Fruit fly (Drosophila melanogaster) whole organism, embryonic: ENCODE results near the gene CG43895.

Source experiments
- Aef1 ChIP-seq: fragments of 200-800 bp; sonication (Bioruptor generic); IDR thresholded peaks from 3 replicates; pipeline ENCODE4 v1.3.6; 2022; ENCODE audit warnings: missing biosample characterization, missing genetic modification characterization
- Asciz ChIP-seq: fragments of 200-800 bp; sonication (Bioruptor generic); optimal IDR thresholded peaks from 2 replicates; lab custom pipeline; 2017; ENCODE audit warnings: missing biosample characterization, mild to moderate bottlenecking, missing genetic modification characterization, missing genetic modification reagents
- CG11456 ChIP-seq: fragments of 200-800 bp; sonication (Bioruptor generic); IDR thresholded peaks from 3 replicates; pipeline ENCODE4 v1.3.6; 2022; ENCODE audit warnings: missing biosample characterization, missing genetic modification characterization
- CG12071 ChIP-seq: fragments of 200-800 bp; sonication (Bioruptor generic); optimal IDR thresholded peaks from 3 replicates; lab custom pipeline; 2018; ENCODE audit warnings: missing biosample characterization, mild to moderate bottlenecking, missing genetic modification characterization
- CG14441 ChIP-seq: fragments of 200-800 bp; sonication (Bioruptor generic); IDR thresholded peaks from 2 replicates; pipeline ENCODE4 v1.3.6; 2022; ENCODE audit warnings: missing biosample characterization, missing genetic modification characterization
- CG1602 ChIP-seq: fragments of 200-800 bp; sonication (Bioruptor generic); optimal IDR thresholded peaks from 3 replicates; lab custom pipeline; 2016; ENCODE audit warnings: missing biosample characterization, missing genetic modification characterization
- CG1647 ChIP-seq: fragments of 200-800 bp; sonication (Bioruptor generic); optimal IDR thresholded peaks from 3 replicates; lab custom pipeline; 2016; ENCODE audit warnings: missing biosample characterization, missing genetic modification characterization
- CG1832 ChIP-seq: fragments of 200-800 bp; sonication (Bioruptor generic); optimal IDR thresholded peaks from 2 replicates; lab custom pipeline; 2017; ENCODE audit warnings: missing biosample characterization, mild to moderate bottlenecking, missing genetic modification characterization, inconsistent platforms
- CG2199 ChIP-seq: fragments of 200-800 bp; sonication (Bioruptor generic); IDR thresholded peaks from 3 replicates; pipeline ENCODE4 v1.3.6; 2022; ENCODE audit warnings: missing biosample characterization, missing genetic modification characterization
- CG3065 ChIP-seq: fragments of 200-800 bp; sonication (Bioruptor generic); optimal IDR thresholded peaks from 2 replicates; lab custom pipeline; 2016; ENCODE audit warnings: missing biosample characterization, missing genetic modification characterization
- CG31388 ChIP-seq: fragments of 200-800 bp; sonication (Bioruptor generic); optimal IDR thresholded peaks from 2 replicates; lab custom pipeline; 2016; ENCODE audit warnings: missing biosample characterization, missing genetic modification characterization
- CG42726 ChIP-seq: fragments of 200-800 bp; sonication (Bioruptor generic); IDR thresholded peaks from 2 replicates; pipeline ENCODE4 v1.3.6; 2022; ENCODE audit warnings: missing biosample characterization, missing genetic modification characterization; ENCODE audit not compliant: partially characterized antibody
- CG6175 ChIP-seq: fragments of 200-800 bp; sonication (Bioruptor generic); IDR thresholded peaks from 3 replicates; pipeline ENCODE4 v1.3.6; 2022; ENCODE audit warnings: missing biosample characterization, missing genetic modification characterization
- CG6683 ChIP-seq: fragments of 200-800 bp; sonication (Bioruptor generic); optimal IDR thresholded peaks from 2 replicates; lab custom pipeline; 2017; ENCODE audit warnings: missing biosample characterization, mild to moderate bottlenecking, missing genetic modification characterization, missing genetic modification reagents
- CG7745 ChIP-seq: fragments of 200-800 bp; sonication (Bioruptor generic); optimal IDR thresholded peaks from 2 replicates; lab custom pipeline; 2018; ENCODE audit warnings: missing biosample characterization, mild to moderate bottlenecking, missing genetic modification characterization, moderate library complexity
- CG7928 ChIP-seq: fragments of 200-800 bp; sonication (Bioruptor generic); optimal IDR thresholded peaks from 2 replicates; lab custom pipeline; 2017; ENCODE audit warnings: missing biosample characterization, mild to moderate bottlenecking, missing genetic modification characterization
- CG9817 ChIP-seq: fragments of 200-800 bp; sonication (Bioruptor generic); optimal IDR thresholded peaks from 2 replicates; lab custom pipeline; 2018; ENCODE audit warnings: missing biosample characterization, mild to moderate bottlenecking, missing genetic modification characterization, moderate library complexity
- Camta ChIP-seq: fragments of 200-800 bp; sonication (Bioruptor generic); optimal IDR thresholded peaks from 2 replicates; lab custom pipeline; 2016; ENCODE audit warnings: missing biosample characterization, missing genetic modification characterization
- Dip2 ChIP-seq: fragments of 200-800 bp; sonication (Bioruptor generic); IDR thresholded peaks from 2 replicates; pipeline ENCODE4 v1.3.6; 2022; ENCODE audit warnings: missing biosample characterization, missing genetic modification characterization
- E2f1 ChIP-seq: fragments of 200-800 bp; sonication (Bioruptor generic); IDR thresholded peaks from 2 replicates; pipeline ENCODE4 v1.3.6; 2022; ENCODE audit warnings: missing biosample characterization, missing genetic modification characterization
- Ets65A ChIP-seq: fragments of 200-800 bp; sonication (Bioruptor generic); peaks from one replicate; lab custom pipeline; 2016; ENCODE audit warnings: missing biosample characterization, missing genetic modification characterization
- Fer2 ChIP-seq: fragments of 200-800 bp; sonication (Bioruptor generic); optimal IDR thresholded peaks from 2 replicates; lab custom pipeline; 2018; ENCODE audit warnings: missing biosample characterization, mild to moderate bottlenecking, missing genetic modification characterization, moderate library complexity
- HLH4C ChIP-seq: fragments of 200-800 bp; sonication (Bioruptor generic); IDR thresholded peaks from 3 replicates; pipeline ENCODE4 v1.3.6; 2022; ENCODE audit warnings: missing biosample characterization, missing genetic modification characterization; ENCODE audit not compliant: partially characterized antibody
- Jarid2 ChIP-seq: fragments of 200-800 bp; sonication (Bioruptor generic); optimal IDR thresholded peaks from 3 replicates; lab custom pipeline; 2017; ENCODE audit warnings: mild to moderate bottlenecking, missing biosample characterization, missing genetic modification reagents, missing genetic modification characterization
- Mad ChIP-seq: fragments of 200-800 bp; sonication (Bioruptor generic); optimal IDR thresholded peaks from 2 replicates; lab custom pipeline; 2016; ENCODE audit warnings: missing biosample characterization, missing genetic modification characterization
- Med ChIP-seq: fragments of 200-800 bp; sonication (Bioruptor generic); peaks from one replicate; lab custom pipeline; 2016; ENCODE audit warnings: missing biosample characterization, missing genetic modification characterization, mild to moderate bottlenecking, inconsistent platforms, moderate library complexity
- Nf-YB ChIP-seq: fragments of 200-800 bp; sonication (Bioruptor generic); optimal IDR thresholded peaks from 3 replicates; lab custom pipeline; 2019; ENCODE audit warnings: missing biosample characterization, mild to moderate bottlenecking, missing genetic modification characterization, moderate library complexity
- Oaz ChIP-seq: fragments of 200-800 bp; sonication (Bioruptor generic); IDR thresholded peaks from 2 replicates; pipeline ENCODE4 v1.3.6; 2022; ENCODE audit warnings: missing biosample characterization, missing genetic modification characterization
- Optix ChIP-seq: fragments of 200-800 bp; sonication (Bioruptor generic); IDR thresholded peaks from 3 replicates; pipeline ENCODE4 v1.3.6; 2022; ENCODE audit warnings: missing biosample characterization, missing genetic modification characterization
- Sin3A ChIP-seq: fragments of >200 bp; optimal IDR thresholded peaks from 2 replicates; lab custom pipeline; 2018
- Tbp ChIP-seq: fragments of >200 bp; optimal IDR thresholded peaks from 2 replicates; lab custom pipeline; 2018; ENCODE audit warnings: missing biosample characterization, missing genetic modification characterization
- Xrp1 ChIP-seq: fragments of 200-800 bp; sonication (Bioruptor generic); IDR thresholded peaks from 2 replicates; pipeline ENCODE4 v1.3.6; 2022; ENCODE audit warnings: missing biosample characterization, missing genetic modification characterization
- al ChIP-seq: fragments of 200-800 bp; sonication (Bioruptor generic); IDR thresholded peaks from 2 replicates; pipeline ENCODE4 v1.3.6; 2022; ENCODE audit warnings: missing biosample characterization, missing genetic modification characterization
- aop ChIP-seq: fragments of 200-800 bp; sonication (Bioruptor generic); IDR thresholded peaks from 2 replicates; pipeline ENCODE4 v1.3.6; 2022; ENCODE audit warnings: missing biosample characterization, missing genetic modification characterization
- ash1 ChIP-seq: fragments of 200-800 bp; sonication (Bioruptor generic); optimal IDR thresholded peaks from 2 replicates; lab custom pipeline; 2018; ENCODE audit warnings: missing biosample characterization, mild to moderate bottlenecking, missing genetic modification characterization
- az2 ChIP-seq: fragments of 200-800 bp; sonication (Bioruptor generic); optimal IDR thresholded peaks from 3 replicates; lab custom pipeline; 2016; ENCODE audit warnings: missing biosample characterization, missing genetic modification characterization
- bab2 ChIP-seq: fragments of 200-800 bp; sonication (Bioruptor generic); optimal IDR thresholded peaks from 2 replicates; lab custom pipeline; 2016; ENCODE audit warnings: missing biosample characterization, missing genetic modification characterization
- ham ChIP-seq: fragments of 200-800 bp; sonication (Bioruptor generic); IDR thresholded peaks from 2 replicates; pipeline ENCODE4 v1.3.6; 2022; ENCODE audit warnings: missing biosample characterization, missing genetic modification characterization
- lola ChIP-seq, 3 experiments: fragments of >200 bp in 2 of 3; fragments of 200-800 bp in 1 of 3; sonication (Bioruptor generic) in 1 of 3; optimal IDR thresholded peaks; 2 replicates each; lab custom pipeline; 2017 to 2019; ENCODE audit warnings: missing biosample characterization in 3 of 3, missing genetic modification characterization in 3 of 3, mild to moderate bottlenecking in 1 of 3, moderate library complexity in 1 of 3
- nmo ChIP-seq: fragments of 200-800 bp; sonication (Bioruptor generic); optimal IDR thresholded peaks from 2 replicates; lab custom pipeline; 2018; ENCODE audit warnings: missing biosample characterization, mild to moderate bottlenecking, missing genetic modification characterization, moderate library complexity
- otp ChIP-seq: fragments of 200-800 bp; sonication (Bioruptor generic); IDR thresholded peaks from 3 replicates; pipeline ENCODE4, ENCODE4 v1.3.6; 2022; ENCODE audit warnings: missing biosample characterization, missing genetic modification characterization
- pho ChIP-seq: fragments of 200-800 bp; sonication (Bioruptor generic); optimal IDR thresholded peaks from 2 replicates; lab custom pipeline; 2016; ENCODE audit warnings: missing biosample characterization, missing genetic modification characterization
- rib ChIP-seq: fragments of 200-800 bp; sonication (Bioruptor generic); IDR thresholded peaks from 2 replicates; pipeline ENCODE4 v1.3.6; 2022; ENCODE audit warnings: missing biosample characterization, missing genetic modification characterization
- run ChIP-seq: fragments of 200-800 bp; sonication (Bioruptor generic); optimal IDR thresholded peaks from 3 replicates; lab custom pipeline; 2018; ENCODE audit warnings: missing biosample characterization, mild to moderate bottlenecking, missing genetic modification characterization
- schlank ChIP-seq: fragments of 200-800 bp; sonication (Bioruptor generic); optimal IDR thresholded peaks from 2 replicates; lab custom pipeline; 2018; ENCODE audit warnings: missing biosample characterization, mild to moderate bottlenecking, missing genetic modification characterization
- sd ChIP-seq: fragments of 200-800 bp; sonication (Bioruptor generic); optimal IDR thresholded peaks from 3 replicates; lab custom pipeline; 2018; ENCODE audit warnings: missing biosample characterization, mild to moderate bottlenecking, missing genetic modification characterization, moderate library complexity
- stc ChIP-seq: fragments of 200-800 bp; sonication (Bioruptor generic); IDR thresholded peaks from 2 replicates; pipeline ENCODE4 v1.3.6; 2022; ENCODE audit warnings: missing biosample characterization, missing genetic modification characterization
- twi ChIP-seq: fragments of 200-800 bp; optimal IDR thresholded peaks from 2 replicates; lab custom pipeline; 2019; ENCODE audit warnings: missing biosample characterization, mild to moderate bottlenecking, missing genetic modification characterization, moderate library complexity

The CG43895 gene

dm6 chr3L:21835569-21835968 is 22.1 kb upstream of the CG43895 start (continued):
- TF ChIP-seq Nf-YB (GFP tag; lab: Kevin White, UChicago) (no peak), lola (GFP tag; optimal IDR thresholded peaks at IDR 0.05; lab: Kevin White, UChicago) (no peak), CG42726 (GFP tag; lab: Robert Waterston, UW) (no peak), Med (GFP tag; lab: Kevin White, UChicago) (peak; percentile 69), HLH4C (0 out of 3 replicates have a peak, but pooled peaks have one; percentile 29), CG7745 (tag; lab: Kevin White, UChicago) (no peak), Optix (GFP tag; lab: Robert Waterston, UW) (no peak), Oaz (no peak), stc (GFP tag; lab: Robert Waterston, UW) (no peak), ham (no peak), Jarid2 (GFP tag; lab: Kevin White, UChicago) (no peak), bab2 (GFP tag; lab: Kevin White, UChicago) (no peak), CG2199 (GFP tag; lab: Robert Waterston, UW) (no peak)

- TF ChIP-seq Dip2 (GFP tag; lab: Robert Waterston, UW) (no peak), schlank (tag; lab: Kevin White, UChicago) (peak; percentile 63), CG11456 (peak; percentile 79), twi (tag; lab: Kevin White, UChicago) (peak; percentile 64), CG31388 (GFP tag; lab: Kevin White, UChicago) (no peak), Xrp1 (GFP tag; lab: Robert Waterston, UW) (peak; percentile 69), run (tag; lab: Kevin White, UChicago) (no peak), al (GFP tag; lab: Robert Waterston, UW) (peak; percentile 60), CG1647 (GFP tag; lab: Kevin White, UChicago) (peak; percentile 61), sd (peak; percentile 71), CG3065 (GFP tag; lab: Kevin White, UChicago) (peak; percentile 28), Asciz (GFP tag; lab: Kevin White, UChicago) (no peak), CG1602 (GFP tag; lab: Kevin White, UChicago) (peak; percentile 57), Tbp (GFP tag; lab: Kevin White, UChicago) (no peak), Fer2 (tag; lab: Kevin White, UChicago) (peak; percentile 44), aop (GFP tag; lab: Robert Waterston, UW) (no peak), CG9817 (tag; lab: Kevin White, UChicago) (peak; percentile 67), az2 (GFP tag; lab: Kevin White, UChicago) (peak; percentile 57), CG1832 (no peak), pho (GFP tag; lab: Kevin White, UChicago) (peak; percentile 71), CG14441 (GFP tag; lab: Robert Waterston, UW) (peak; percentile 67), Mad (peak; percentile 54), Camta (GFP tag; lab: Kevin White, UChicago) (peak; percentile 8), ash1 (GFP tag; lab: Kevin White, UChicago) (peak; percentile 45), rib (GFP tag; lab: Robert Waterston, UW) (peak; percentile 34; the same call in 1 of the 2 replicates), Optix (GFP tag; lab: Robert Waterston, UW) (peak; percentile 42; the same call in 1 of the 3 replicates), CG12071 (GFP tag; lab: Kevin White, UChicago) (peak; percentile 54), E2f1 (GFP tag; lab: Robert Waterston, UW) (0 out of 2 replicates have a peak, but pooled peaks have one; percentile 54), otp (GFP tag; lab: Robert Waterston, UW) (peak; percentile 64; the same call in 2 of the 3 replicates), nmo (GFP tag; lab: Kevin White, UChicago) (peak; percentile 54), CG7928 (peak; percentile 30), Aef1 (GFP tag; lab: Robert Waterston, UW) (peak; percentile 58), Ets65A (peak; percentile 95), Sin3A (lab: Kevin White, UChicago) (peak; percentile 47), CG6683 (peak; percentile 43), CG6175 (GFP tag; lab: Robert Waterston, UW) (no peak)
These were observed 19.0 kb upstream of the CG43895 start, which contains the start of the genes CG7148 and Nopp140 for dm6 chr3L:21832203-21833160. TSS of gene CG7148 (minus strand) at chr3L:21832253. TSS of gene Nopp140 (plus strand) at chr3L:21832774.
